Fruit fly (Drosophila melanogaster) whole organism, prepupa: Measurements from ENCODE around the gene Vsx1.

Source experiments
- CG10631 ChIP-seq: fragments of 200-800 bp; sonication (Bioruptor generic); optimal IDR thresholded peaks from 2 replicates; lab custom pipeline; 2016; ENCODE audit warnings: missing biosample characterization, missing genetic modification characterization
- CG11762 ChIP-seq: fragments of 200-800 bp; sonication (Bioruptor generic); optimal IDR thresholded peaks from 3 replicates; lab custom pipeline; 2016; ENCODE audit warnings: missing biosample characterization, missing genetic modification characterization; ENCODE audit not compliant: insufficient read depth
- CG11902 ChIP-seq: fragments of 200-800 bp; sonication (Bioruptor generic); optimal IDR thresholded peaks from 3 replicates; lab custom pipeline; 2016; ENCODE audit warnings: missing biosample characterization, missing genetic modification characterization
- CG15336 ChIP-seq: fragments of 200-800 bp; sonication (Bioruptor generic); IDR thresholded peaks from 2 replicates; pipeline ENCODE4 v1.3.6; 2022; ENCODE audit warnings: missing biosample characterization, missing genetic modification characterization
- CG1621 ChIP-seq: fragments of 200-800 bp; sonication (Bioruptor generic); optimal IDR thresholded peaks from 3 replicates; lab custom pipeline; 2018; ENCODE audit warnings: missing biosample characterization, mild to moderate bottlenecking, missing genetic modification characterization
- CG31627 ChIP-seq: fragments of 200-800 bp; sonication (Bioruptor generic); optimal IDR thresholded peaks from 3 replicates; lab custom pipeline; 2016; ENCODE audit warnings: missing biosample characterization, missing genetic modification characterization
- CG3919 ChIP-seq: fragments of 200-800 bp; sonication (Bioruptor generic); optimal IDR thresholded peaks from 3 replicates; lab custom pipeline; 2016; ENCODE audit warnings: missing biosample characterization, missing genetic modification characterization
- CG6163 ChIP-seq: fragments of 200-800 bp; sonication (Bioruptor generic); IDR thresholded peaks from 3 replicates; pipeline ENCODE4 v1.3.6; 2022; ENCODE audit warnings: missing biosample characterization, missing genetic modification characterization
- CG6792 ChIP-seq: fragments of 200-800 bp; sonication (Bioruptor generic); optimal IDR thresholded peaks from 3 replicates; lab custom pipeline; 2016; ENCODE audit warnings: missing biosample characterization, missing genetic modification characterization
- CG6854 ChIP-seq: fragments of 200-800 bp; sonication (Bioruptor generic); optimal IDR thresholded peaks from 2 replicates; lab custom pipeline; 2017; ENCODE audit warnings: missing biosample characterization, mild to moderate bottlenecking, missing genetic modification characterization
- CG7368 ChIP-seq: fragments of 200-800 bp; sonication (Bioruptor generic); optimal IDR thresholded peaks from 3 replicates; lab custom pipeline; 2016; ENCODE audit warnings: missing biosample characterization, missing genetic modification characterization
- CG8119 ChIP-seq: fragments of 200-800 bp; sonication (Bioruptor generic); IDR thresholded peaks from 3 replicates; pipeline ENCODE4 v1.3.6; 2022; ENCODE audit warnings: missing biosample characterization, missing genetic modification characterization
- CG8319 ChIP-seq: fragments of 200-800 bp; sonication (Bioruptor generic); optimal IDR thresholded peaks from 3 replicates; lab custom pipeline; 2016; ENCODE audit warnings: missing biosample characterization, missing genetic modification characterization
- CG8632 ChIP-seq: fragments of 200-800 bp; sonication (Bioruptor generic); optimal IDR thresholded peaks from 3 replicates; lab custom pipeline; 2016; ENCODE audit warnings: missing biosample characterization, missing genetic modification characterization
- CG9139 ChIP-seq: fragments of 200-800 bp; sonication (Bioruptor generic); optimal IDR thresholded peaks from 3 replicates; lab custom pipeline; 2017; ENCODE audit warnings: missing biosample characterization, mild to moderate bottlenecking, missing genetic modification characterization
- Eip78C ChIP-seq: fragments of 200-800 bp; sonication (Bioruptor generic); peaks from one replicate; lab custom pipeline; 2016; ENCODE audit warnings: missing biosample characterization, missing genetic modification characterization
- Gug ChIP-seq: fragments of 200-800 bp; sonication (Bioruptor generic); IDR thresholded peaks from 2 replicates; pipeline ENCODE4 v1.3.6; 2022; ENCODE audit warnings: missing biosample characterization, missing genetic modification characterization
- Hr38 ChIP-seq: sonication (Bioruptor generic); optimal IDR thresholded peaks from 2 replicates; lab custom pipeline; 2016; ENCODE audit warnings: missing biosample characterization, missing genetic modification characterization
- Hr4 ChIP-seq: fragments of 200-800 bp; sonication (Bioruptor generic); optimal IDR thresholded peaks from 3 replicates; lab custom pipeline; 2016; ENCODE audit warnings: missing biosample characterization, missing genetic modification characterization
- Met ChIP-seq: fragments of 200-800 bp; sonication (Bioruptor generic); optimal IDR thresholded peaks from 3 replicates; lab custom pipeline; 2016; ENCODE audit warnings: missing biosample characterization, missing genetic modification characterization
- Smox ChIP-seq: fragments of 200-800 bp; sonication (Bioruptor generic); optimal IDR thresholded peaks from 3 replicates; lab custom pipeline; 2016; ENCODE audit warnings: missing biosample characterization, missing genetic modification characterization
- Sox14 ChIP-seq: fragments of 200-800 bp; sonication (Bioruptor generic); optimal IDR thresholded peaks from 3 replicates; lab custom pipeline; 2016; ENCODE audit warnings: missing biosample characterization, missing genetic modification characterization
- cyc ChIP-seq: fragments of 200-800 bp; sonication (Bioruptor generic); optimal IDR thresholded peaks from 3 replicates; lab custom pipeline; 2016; ENCODE audit warnings: missing biosample characterization, missing genetic modification characterization
- dac ChIP-seq: fragments of 200-800 bp; sonication (Bioruptor generic); optimal IDR thresholded peaks from 2 replicates; lab custom pipeline; 2017; ENCODE audit warnings: missing biosample characterization, mild to moderate bottlenecking, missing genetic modification characterization
- eg ChIP-seq: fragments of 200-800 bp; sonication (Bioruptor generic); IDR thresholded peaks from 3 replicates; pipeline ENCODE4 v1.3.6; 2022; ENCODE audit warnings: missing biosample characterization, missing genetic modification characterization
- fkh ChIP-seq: fragments of 200-800 bp; sonication (Bioruptor generic); optimal IDR thresholded peaks from 3 replicates; lab custom pipeline; 2017; ENCODE audit warnings: missing biosample characterization, mild to moderate bottlenecking, missing genetic modification characterization, moderate library complexity
- lz ChIP-seq: fragments of 200-800 bp; sonication (Bioruptor generic); optimal IDR thresholded peaks from 3 replicates; lab custom pipeline; 2016; ENCODE audit warnings: missing biosample characterization, missing genetic modification characterization
- spab ChIP-seq: fragments of 200-800 bp; sonication (Bioruptor generic); optimal IDR thresholded peaks from 2 replicates; lab custom pipeline; 2017; ENCODE audit warnings: missing biosample characterization, mild to moderate bottlenecking, missing genetic modification characterization, missing genetic modification reagents
- ss ChIP-seq, 2 experiments: fragments of 200-800 bp; sonication (Bioruptor generic); optimal IDR thresholded peaks; 2 replicates in 1 of 2; 3 replicates in 1 of 2; lab custom pipeline; 2017 to 2018; ENCODE audit warnings: mild to moderate bottlenecking in 2 of 2, missing biosample characterization in 2 of 2, missing genetic modification characterization in 2 of 2, moderate library complexity in 1 of 2
- svp ChIP-seq: fragments of 200-800 bp; sonication (Bioruptor generic); peaks from one replicate; lab custom pipeline; 2016; ENCODE audit warnings: missing biosample characterization, missing genetic modification characterization
- topi ChIP-seq: fragments of 200-800 bp; sonication (Bioruptor generic); optimal IDR thresholded peaks from 3 replicates; lab custom pipeline; 2016; ENCODE audit warnings: missing biosample characterization, missing genetic modification characterization
- vri ChIP-seq: fragments of 200-800 bp; sonication (Bioruptor generic); optimal IDR thresholded peaks from 3 replicates; lab custom pipeline; 2016; ENCODE audit warnings: missing biosample characterization, mild to moderate bottlenecking, missing genetic modification characterization

Vsx1 gene

dm6 chrX:5616270-5616669 is 22.2 kb downstream of the Vsx1 start, which contains the start of gene CG34434:
Gene CG34434, minus strand, starts transcription at chrX:5616370.
- TF ChIP-seq Met (GFP tag; lab: Kevin White, UChicago) (no peak), ss (GFP tag; optimal IDR thresholded peaks at IDR 0.05; lab: Kevin White, UChicago) (no peak), CG9139 (GFP tag; lab: Kevin White, UChicago) (no peak), topi (GFP tag; lab: Kevin White, UChicago) (no peak), Hr4 (GFP tag; lab: Kevin White, UChicago) (no peak)

dm6 chrX:5618562-5618961 is 24.5 kb downstream of the Vsx1 start, which contains the start of gene RhoGAP5A:
Gene RhoGAP5A, minus strand, starts transcription at chrX:5618806.
- TF ChIP-seq CG1621 (tag; lab: Kevin White, UChicago) (peak; percentile 38), CG11762 (GFP tag; lab: Kevin White, UChicago) (no peak)
- TF ChIP-seq, all 60 proteins: peak for 1

DNA sequence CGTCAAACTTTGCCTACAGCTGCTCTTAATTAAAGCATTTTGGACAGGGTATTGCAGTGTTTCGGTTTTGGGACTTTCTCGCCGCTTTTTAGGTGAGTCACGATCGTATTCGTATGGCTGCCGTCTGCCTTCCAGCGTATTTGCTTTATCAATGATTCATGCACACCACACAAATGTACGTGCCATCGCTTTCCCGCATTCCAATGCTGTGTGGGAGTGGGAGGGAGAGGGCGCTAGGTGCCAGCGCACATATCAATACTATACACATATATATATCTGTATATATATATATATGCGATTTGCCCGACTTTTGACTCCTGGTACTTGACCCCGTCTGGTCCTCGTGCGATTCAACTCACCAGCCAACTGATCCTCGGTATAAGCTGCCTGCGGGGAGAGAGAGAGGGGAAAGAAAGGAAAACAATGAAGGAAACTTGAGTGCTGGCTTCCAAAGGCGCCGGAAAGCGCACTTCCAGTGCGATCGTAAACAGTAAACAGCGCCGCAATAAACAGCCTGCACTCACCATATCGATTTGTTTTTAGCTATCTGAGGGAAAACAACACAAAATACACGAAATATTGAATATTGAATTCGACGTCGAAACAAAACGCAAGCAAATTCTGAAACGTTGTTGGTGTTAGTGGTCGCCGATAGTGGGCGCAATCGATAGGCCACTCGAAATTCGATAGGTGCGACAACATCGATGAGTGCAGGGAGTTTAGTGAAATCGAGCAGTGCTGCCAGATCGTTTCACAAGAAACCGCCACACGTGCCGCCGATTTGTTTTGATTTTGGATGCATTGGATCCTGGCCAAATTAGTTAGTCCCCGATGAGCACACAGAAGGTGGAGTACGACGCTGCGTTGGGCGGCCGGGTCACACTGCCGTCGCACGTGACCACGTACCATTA is 28.1 kb downstream of the Vsx1 start, which contains the start of the genes Mlc-c and Pop1:
TSS of gene Mlc-c (minus strand) at position 647 of the 911 bp plus-strand sequence.
TSS of gene Pop1 (plus strand) at position 756 of the 911 bp plus-strand sequence.
- TF ChIP-seq Sox14 = no peak
- no peak for TF ChIP-seq CG8632
- peak; percentile 77 for TF ChIP-seq fkh (GFP tag; lab: Kevin White, UChicago)
- no peak for TF ChIP-seq CG7368
- no peak for TF ChIP-seq vri
- TF ChIP-seq svp (GFP tag; lab: Kevin White, UChicago) = peak; percentile 89
- TF ChIP-seq CG11902 (GFP tag; lab: Kevin White, UChicago) = no peak
- no peak for TF ChIP-seq lz (GFP tag; lab: Kevin White, UChicago)
- peak; percentile 9 for TF ChIP-seq CG6854 (GFP tag; lab: Kevin White, UChicago)
- TF ChIP-seq spab (GFP tag; lab: Kevin White, UChicago) = no peak
- TF ChIP-seq cyc (GFP tag; lab: Kevin White, UChicago) = no peak
- TF ChIP-seq, all 60 proteins: peak for 3

DNA sequence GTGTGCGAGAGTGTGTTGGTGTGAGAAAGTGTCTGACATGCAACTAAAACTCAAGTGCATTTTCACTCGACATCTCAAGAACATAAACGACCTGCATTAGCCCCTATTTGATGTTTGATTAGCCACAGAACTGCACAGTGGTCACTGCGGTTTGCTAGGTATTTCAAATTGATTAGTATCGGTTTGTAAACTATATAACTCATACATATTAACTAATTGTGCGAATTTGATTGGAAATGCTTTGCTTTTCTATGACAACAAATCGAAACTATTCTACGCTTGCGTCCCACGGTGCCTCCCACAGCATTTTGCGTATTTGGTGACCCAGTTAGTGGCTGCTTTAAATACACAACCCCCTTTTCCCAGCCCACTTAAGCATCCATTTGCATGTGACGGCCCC is 40.7 kb downstream of the Vsx1 start:
- no peak for TF ChIP-seq CG10631 (GFP tag; lab: Kevin White, UChicago)
- no peak for TF ChIP-seq CG8119
- TF ChIP-seq ss (GFP tag; optimal IDR thresholded peaks at IDR 0.05; lab: Kevin White, UChicago) = no peak
- TF ChIP-seq CG6163 (GFP tag; lab: Robert Waterston, UW) = 0 out of 3 replicates have a peak, but pooled peaks have one; percentile 31
- peak; percentile 56; the same call in 2 of the 3 replicates for TF ChIP-seq eg
- TF ChIP-seq Eip78C = peak; percentile 43
- TF ChIP-seq CG6792 (GFP tag; lab: Kevin White, UChicago) = no peak
- no peak for TF ChIP-seq CG3919 (GFP tag; lab: Kevin White, UChicago)
- no peak for TF ChIP-seq Smox (GFP tag; lab: Kevin White, UChicago)
- no peak for TF ChIP-seq dac
- TF ChIP-seq Gug (GFP tag; lab: Robert Waterston, UW) = no peak
- TF ChIP-seq Hr38 (GFP tag; lab: Kevin White, UChicago) = no peak
- TF ChIP-seq CG1621 (tag; lab: Kevin White, UChicago) = no peak
- no peak; the same call in 1 of the 2 replicates for TF ChIP-seq CG15336
- no peak for TF ChIP-seq CG31627
- TF ChIP-seq spab (GFP tag; lab: Kevin White, UChicago) = no peak
- no peak for TF ChIP-seq CG9139 (GFP tag; lab: Kevin White, UChicago)
- no peak for TF ChIP-seq CG8319 (GFP tag; lab: Kevin White, UChicago)
- TF ChIP-seq, all 60 proteins: peak for 3
